Worm (Caenorhabditis elegans): ENCODE measurements around the gene C50A2.3.

The C50A2.3 gene

ce11 chrIV:1157928-1158327 lies at the start of gene C50A2.3:
TSS of gene C50A2.3 (minus strand) at chrIV:1158028.
- TF ChIP-seq aly-2 (tag; optimal IDR thresholded peaks at IDR 0.05) = no peak
- no peak for TF ChIP-seq pqm-1 (tag; optimal IDR thresholded peaks at IDR 0.05)
- no peak for TF ChIP-seq egl-5 (tag; optimal IDR thresholded peaks at IDR 0.05)
- TF ChIP-seq fos-1 (tag; optimal IDR thresholded peaks at IDR 0.05) = no peak
- no peak for TF ChIP-seq nfya-1 (tag; optimal IDR thresholded peaks at IDR 0.05; ENCODE audit: insufficient read depth)
- TF ChIP-seq ama-1 (optimal IDR thresholded peaks at IDR 0.05) = no peak
- TF ChIP-seq pha-4 (tag; optimal IDR thresholded peaks at IDR 0.05) = no peak
- TF ChIP-seq zag-1 (tag; optimal IDR thresholded peaks at IDR 0.05) = no peak
- no peak for TF ChIP-seq nhr-11 (tag; optimal IDR thresholded peaks at IDR 0.05)
- no peak for TF ChIP-seq lsy-12 (tag; optimal IDR thresholded peaks at IDR 0.05)
- TF ChIP-seq elt-1 (tag; optimal IDR thresholded peaks at IDR 0.05) = no peak
- TF ChIP-seq fkh-10 (GFP tag; optimal IDR thresholded peaks at IDR 0.05) = no peak
- no peak for TF ChIP-seq nhr-12 (tag; optimal IDR thresholded peaks at IDR 0.05)
- TF ChIP-seq ceh-9 (tag; optimal IDR thresholded peaks at IDR 0.05) = no peak
- TF ChIP-seq nhr-43 (tag; optimal IDR thresholded peaks at IDR 0.05; ENCODE audit: poor library complexity, severe bottlenecking) = no peak
- TF ChIP-seq egl-27 (tag; optimal IDR thresholded peaks at IDR 0.05) = no peak
- no peak for TF ChIP-seq unc-62 (GFP tag; optimal IDR thresholded peaks at IDR 0.05)
- TF ChIP-seq nhr-67 (tag; optimal IDR thresholded peaks at IDR 0.05) = no peak
- TF ChIP-seq lin-15B (tag; optimal IDR thresholded peaks at IDR 0.05) = no peak
- TF ChIP-seq mml-1 (tag; optimal IDR thresholded peaks at IDR 0.05) = no peak

- TF ChIP-seq nhr-77 (tag; optimal IDR thresholded peaks at IDR 0.05) (no peak), fkh-10 (GFP tag; optimal IDR thresholded peaks at IDR 0.05) (no peak), ZK546.5 (tag; optimal IDR thresholded peaks at IDR 0.05) (no peak), tbx-2 (tag; optimal IDR thresholded peaks at IDR 0.05) (no peak), pha-4 (tag; optimal IDR thresholded peaks at IDR 0.05) (no peak), snpc-4 (tag; optimal IDR thresholded peaks at IDR 0.05) (no peak), nhr-25 (tag; optimal IDR thresholded peaks at IDR 0.05) (no peak), zag-1 (tag; optimal IDR thresholded peaks at IDR 0.05) (no peak), lin-15B (tag; optimal IDR thresholded peaks at IDR 0.05) (no peak), eor-1 (tag; optimal IDR thresholded peaks at IDR 0.05) (no peak), ceh-9 (tag; optimal IDR thresholded peaks at IDR 0.05) (no peak), ceh-16 (tag; optimal IDR thresholded peaks at IDR 0.05) (no peak), egl-5 (tag; optimal IDR thresholded peaks at IDR 0.05) (no peak), nhr-237 (tag; optimal IDR thresholded peaks at IDR 0.05) (no peak), R02D3.7 (tag; optimal IDR thresholded peaks at IDR 0.05) (no peak)
These were observed 47.0 kb upstream of the C50A2.3 start, which contains the start of gene dsl-2 for ce11 chrIV:1204870-1205269. TSS of gene dsl-2 (minus strand) at chrIV:1204970.

ce11 chrIV:1199501-1199900 lies 41.7 kb upstream of the C50A2.3 start:
- TF ChIP-seq egl-27 (tag; optimal IDR thresholded peaks at IDR 0.05) (no peak), R02D3.7 (tag; optimal IDR thresholded peaks at IDR 0.05) (no peak)

- TF ChIP-seq aly-2 (tag; optimal IDR thresholded peaks at IDR 0.05) = no peak
- TF ChIP-seq pha-4 (tag; optimal IDR thresholded peaks at IDR 0.05) = no peak
- TF ChIP-seq mdl-1 (tag; optimal IDR thresholded peaks at IDR 0.05) = no peak
- no peak for TF ChIP-seq R02D3.7 (tag; optimal IDR thresholded peaks at IDR 0.05)
- no peak for TF ChIP-seq nhr-43 (tag; optimal IDR thresholded peaks at IDR 0.05; ENCODE audit: poor library complexity, severe bottlenecking)
- no peak for TF ChIP-seq ceh-28 (tag; optimal IDR thresholded peaks at IDR 0.05)
- no peak for TF ChIP-seq nhr-67 (tag; optimal IDR thresholded peaks at IDR 0.05)
- TF ChIP-seq nhr-25 (tag; optimal IDR thresholded peaks at IDR 0.05) = no peak
- TF ChIP-seq nhr-76 (tag; optimal IDR thresholded peaks at IDR 0.05) = no peak
- no peak for TF ChIP-seq mml-1 (tag; optimal IDR thresholded peaks at IDR 0.05)
- no peak for TF ChIP-seq ama-1 (optimal IDR thresholded peaks at IDR 0.05)
- TF ChIP-seq fkh-2 (tag; optimal IDR thresholded peaks at IDR 0.05) = no peak
- TF ChIP-seq zag-1 (tag; optimal IDR thresholded peaks at IDR 0.05) = no peak
- no peak for TF ChIP-seq jun-1 (tag; optimal IDR thresholded peaks at IDR 0.05)
- no peak for TF ChIP-seq unc-62 (GFP tag; optimal IDR thresholded peaks at IDR 0.05)
- TF ChIP-seq hmg-11 (tag; optimal IDR thresholded peaks at IDR 0.05) = no peak
- no peak for TF ChIP-seq eor-1 (tag; optimal IDR thresholded peaks at IDR 0.05)
- no peak for TF ChIP-seq unc-39 (tag; optimal IDR thresholded peaks at IDR 0.05)
- TF ChIP-seq ztf-4 (tag; optimal IDR thresholded peaks at IDR 0.05) = no peak
These were observed 34.9 kb upstream of the C50A2.3 start, which contains the start of gene spl-3 for ce11 chrIV:1192765-1193164. TSS of gene spl-3 (plus strand) at chrIV:1193065.
